Worm (Caenorhabditis elegans) whole organism, L4 larva: ENCODE data around the gene ptc-3.

Experiments used
- D1046.2 ChIP-seq: fragments of 200-800 bp; sonication (Bioruptor generic); IDR thresholded peaks from 2 replicates; pipeline ENCODE4 v1.3.6; 2022; ENCODE audit warnings: missing genetic modification characterization, missing compliant biosample characterization
- F10B5.3 ChIP-seq: sonication (generic microtip); optimal IDR thresholded peaks from 2 replicates; lab custom pipeline; 2016; ENCODE audit warnings: mild to moderate bottlenecking, missing genetic modification characterization, missing compliant biosample characterization
- F44E2.7 ChIP-seq: fragments of 200-800 bp; sonication (Bioruptor generic); IDR thresholded peaks from 2 replicates; pipeline ENCODE4 v2.1.2; 2022; ENCODE audit warnings: missing genetic modification characterization, missing compliant biosample characterization
- R02D3.7 ChIP-seq: fragments of 150-350 bp; sonication (generic microtip); optimal IDR thresholded peaks from 3 replicates; lab custom pipeline; 2014; ENCODE audit warnings: missing biosample characterization, missing genetic modification characterization
- T20F7.1 ChIP-seq: fragments of 200-800 bp; sonication (Bioruptor generic); optimal IDR thresholded peaks from 2 replicates; lab custom pipeline; 2018; ENCODE audit warnings: mild to moderate bottlenecking, missing genetic modification characterization, missing compliant biosample characterization
- T26A8.4 ChIP-seq: fragments of 200-800 bp; sonication (Bioruptor generic); IDR thresholded peaks from 2 replicates; pipeline ENCODE4 v1.3.6; 2022; ENCODE audit warnings: missing genetic modification characterization, missing compliant biosample characterization
- Y75B8A.6 ChIP-seq: fragments of 200-800 bp; sonication (Bioruptor generic); IDR thresholded peaks from 2 replicates; pipeline ENCODE4 v1.3.6; 2022; ENCODE audit warnings: missing genetic modification reagents, missing genetic modification characterization, missing compliant biosample characterization
- attf-4 ChIP-seq: sonication (generic microtip); optimal IDR thresholded peaks from 3 replicates; lab custom pipeline; 2017; ENCODE audit warnings: missing biosample characterization, missing genetic modification characterization
- ceh-28 ChIP-seq: fragments of 150-350 bp; optimal IDR thresholded peaks from 2 replicates; lab custom pipeline; 2014; ENCODE audit warnings: missing biosample characterization, missing genetic modification reagents, missing genetic modification characterization
- cey-2 ChIP-seq: sonication (generic microtip); optimal IDR thresholded peaks from 3 replicates; lab custom pipeline; 2017; ENCODE audit warnings: missing genetic modification characterization, mild to moderate bottlenecking, missing compliant biosample characterization, antibody characterized with exemption, borderline replicate concordance; ENCODE audit not compliant: insufficient read depth
- dmd-6 ChIP-seq: fragments of 200-800 bp; sonication (Bioruptor generic); IDR thresholded peaks from 2 replicates; pipeline ENCODE4 v1.3.6; 2022; ENCODE audit warnings: missing genetic modification reagents, missing genetic modification characterization, missing compliant biosample characterization
- dpl-1 ChIP-seq: fragments of 150-350 bp; optimal IDR thresholded peaks from 2 replicates; lab custom pipeline; 2014; ENCODE audit warnings: missing biosample characterization, missing genetic modification reagents, missing genetic modification characterization
- duxl-1 ChIP-seq: sonication (generic microtip); optimal IDR thresholded peaks from 2 replicates; lab custom pipeline; 2016; ENCODE audit warnings: mild to moderate bottlenecking, missing genetic modification characterization, moderate library complexity, missing compliant biosample characterization; ENCODE audit not compliant: poor library complexity
- fkh-10 ChIP-seq: fragments of 150-350 bp; optimal IDR thresholded peaks from 2 replicates; lab custom pipeline; 2014; ENCODE audit warnings: missing biosample characterization, missing genetic modification reagents, missing genetic modification characterization
- fos-1 ChIP-seq: fragments of 150-350 bp; optimal IDR thresholded peaks from 2 replicates; lab custom pipeline; 2014; ENCODE audit warnings: missing biosample characterization, missing genetic modification characterization
- hif-1 ChIP-seq, 2 experiments: sonication (generic microtip); optimal IDR thresholded peaks; 2 replicates each; lab custom pipeline; 2016 to 2017; ENCODE audit warnings: missing compliant biosample characterization in 2 of 2, missing genetic modification characterization in 2 of 2, missing genetic modification reagents in 2 of 2, missing genotype in 2 of 2, mild to moderate bottlenecking in 1 of 2
- hlh-30 ChIP-seq: sonication (generic microtip); optimal IDR thresholded peaks from 2 replicates; lab custom pipeline; 2017; ENCODE audit warnings: antibody characterized with exemption, mild to moderate bottlenecking, missing genetic modification characterization, missing compliant biosample characterization; ENCODE audit not compliant: insufficient read depth
- hmg-1.1 ChIP-seq: fragments of 200-800 bp; sonication (Bioruptor generic); IDR thresholded peaks from 2 replicates; pipeline ENCODE4 v1.3.6; 2022; ENCODE audit warnings: missing genetic modification reagents, missing genetic modification characterization, missing compliant biosample characterization
- lim-7 ChIP-seq: fragments of 200-800 bp; sonication (Bioruptor generic); IDR thresholded peaks from 2 replicates; pipeline ENCODE4 v1.3.6; 2022; ENCODE audit warnings: missing genetic modification characterization, missing compliant biosample characterization
- lin-13 ChIP-seq: fragments of 150-350 bp; optimal IDR thresholded peaks from 2 replicates; lab custom pipeline; 2014; ENCODE audit warnings: missing biosample characterization, missing genetic modification reagents, missing genetic modification characterization
- lin-15B ChIP-seq: fragments of 150-350 bp; sonication (generic microtip); optimal IDR thresholded peaks from 3 replicates; lab custom pipeline; 2014; ENCODE audit warnings: missing biosample characterization, missing genetic modification characterization
- lin-38 ChIP-seq: fragments of 200-800 bp; sonication (Bioruptor generic); IDR thresholded peaks from 2 replicates; pipeline ENCODE4 v1.3.6; 2022; ENCODE audit warnings: missing genetic modification reagents, missing genetic modification characterization, missing compliant biosample characterization
- lsy-2 ChIP-seq, 2 experiments: fragments of 150-350 bp in 1 of 2; sonication (generic microtip) in 1 of 2; optimal IDR thresholded peaks; 2 replicates each; lab custom pipeline; 2014 to 2017; ENCODE audit warnings: missing biosample characterization in 2 of 2, missing genetic modification characterization in 2 of 2
- mdt-29 ChIP-seq: fragments of 200-800 bp; sonication (Bioruptor generic); IDR thresholded peaks from 2 replicates; pipeline ENCODE4 v1.3.6; 2022; ENCODE audit warnings: missing genetic modification reagents, missing genetic modification characterization, missing compliant biosample characterization
- mes-2 ChIP-seq: sonication (generic microtip); optimal IDR thresholded peaks from 2 replicates; lab custom pipeline; 2016; ENCODE audit warnings: missing genotype, mild to moderate bottlenecking, missing genetic modification characterization, missing compliant biosample characterization; ENCODE audit not compliant: poor library complexity, severe bottlenecking
- mxl-3 ChIP-seq: fragments of 200-800 bp; sonication (Bioruptor generic); optimal IDR thresholded peaks from 2 replicates; lab custom pipeline; 2018; ENCODE audit warnings: mild to moderate bottlenecking, missing genetic modification characterization, missing compliant biosample characterization
- nhr-10 ChIP-seq: fragments of 150-350 bp; optimal IDR thresholded peaks from 2 replicates; lab custom pipeline; 2014; ENCODE audit warnings: missing biosample characterization, missing genetic modification characterization
- nhr-102 ChIP-seq: sonication (generic microtip); optimal IDR thresholded peaks from 2 replicates; lab custom pipeline; 2016; ENCODE audit warnings: mild to moderate bottlenecking, missing genetic modification characterization, moderate library complexity, missing compliant biosample characterization
- nhr-11 ChIP-seq: fragments of 150-350 bp; optimal IDR thresholded peaks from 2 replicates; lab custom pipeline; 2014; ENCODE audit warnings: missing biosample characterization, missing genetic modification characterization
- nhr-42 ChIP-seq: fragments of 200-800 bp; sonication (Bioruptor generic); IDR thresholded peaks from 2 replicates; pipeline ENCODE4 v1.3.6; 2022; ENCODE audit warnings: missing genetic modification characterization, missing compliant biosample characterization
- pha-4 ChIP-seq, 2 experiments: fragments of 150-350 bp in 1 of 2; fragments of 200-800 bp in 1 of 2; sonication (Bioruptor generic) in 1 of 2; IDR thresholded peaks in 1 of 2; optimal IDR thresholded peaks in 1 of 2; 2 replicates each; pipeline versions ENCODE4 v1.3.6 to Lab custom; 2014 to 2022; ENCODE audit warnings: missing genetic modification characterization in 2 of 2, missing genetic modification reagents in 2 of 2, missing biosample characterization in 1 of 2, missing compliant biosample characterization in 1 of 2
- php-3 ChIP-seq: fragments of 200-800 bp; sonication (Bioruptor generic); IDR thresholded peaks from 2 replicates; pipeline ENCODE4 v1.3.6; 2022; ENCODE audit warnings: missing genetic modification reagents, missing genetic modification characterization, missing compliant biosample characterization
- pqm-1 ChIP-seq: sonication (generic microtip); optimal IDR thresholded peaks from 2 replicates; lab custom pipeline; 2017; ENCODE audit warnings: missing biosample characterization, missing genetic modification characterization
- rbr-2 ChIP-seq: sonication (generic microtip); optimal IDR thresholded peaks from 2 replicates; lab custom pipeline; 2016; ENCODE audit warnings: missing genotype, missing genetic modification characterization, missing compliant biosample characterization
- set-16 ChIP-seq: fragments of 200-800 bp; sonication (Bioruptor generic); IDR thresholded peaks from 2 replicates; pipeline ENCODE4 v1.3.6; 2022; ENCODE audit warnings: missing genetic modification reagents, missing genetic modification characterization, missing compliant biosample characterization
- snpc-1.2 ChIP-seq: fragments of 200-800 bp; sonication (Bioruptor generic); IDR thresholded peaks from 2 replicates; pipeline ENCODE4 v1.3.6; 2022; ENCODE audit warnings: missing genetic modification reagents, missing genetic modification characterization, missing compliant biosample characterization
- spr-3 ChIP-seq: fragments of 200-800 bp; sonication (Bioruptor generic); optimal IDR thresholded peaks from 2 replicates; lab custom pipeline; 2018; ENCODE audit warnings: mild to moderate bottlenecking, missing genetic modification characterization, missing compliant biosample characterization
- tra-1 ChIP-seq: fragments of 200-800 bp; sonication (Bioruptor generic); IDR thresholded peaks from 2 replicates; pipeline ENCODE4 v1.3.6; 2022; ENCODE audit warnings: missing genetic modification reagents, missing genetic modification characterization, missing compliant biosample characterization
- unc-130 ChIP-seq: sonication (generic microtip); optimal IDR thresholded peaks from 2 replicates; lab custom pipeline; 2016; ENCODE audit warnings: missing genetic modification reagents, missing genetic modification characterization, missing compliant biosample characterization
- unc-62 ChIP-seq, 3 experiments: fragments of 150-350 bp in 1 of 3; sonication (generic microtip); optimal IDR thresholded peaks in 2 of 3; peaks in 1 of 3; 1 replicate in 1 of 3; 2 replicates in 2 of 3; lab custom pipeline; 2014 to 2017; ENCODE audit warnings: missing biosample characterization in 3 of 3, missing genetic modification characterization in 3 of 3, missing genetic modification reagents in 3 of 3, missing genotype in 1 of 3
- vab-7 ChIP-seq: fragments of 200-800 bp; sonication (Bioruptor generic); IDR thresholded peaks from 2 replicates; pipeline ENCODE4 v1.3.6; 2022; ENCODE audit warnings: missing genetic modification reagents, missing genetic modification characterization, missing compliant biosample characterization
- zfp-2 ChIP-seq: sonication (generic microtip); optimal IDR thresholded peaks from 2 replicates; lab custom pipeline; 2016; ENCODE audit warnings: mild to moderate bottlenecking, missing genetic modification characterization, missing compliant biosample characterization

The ptc-3 gene

DNA sequence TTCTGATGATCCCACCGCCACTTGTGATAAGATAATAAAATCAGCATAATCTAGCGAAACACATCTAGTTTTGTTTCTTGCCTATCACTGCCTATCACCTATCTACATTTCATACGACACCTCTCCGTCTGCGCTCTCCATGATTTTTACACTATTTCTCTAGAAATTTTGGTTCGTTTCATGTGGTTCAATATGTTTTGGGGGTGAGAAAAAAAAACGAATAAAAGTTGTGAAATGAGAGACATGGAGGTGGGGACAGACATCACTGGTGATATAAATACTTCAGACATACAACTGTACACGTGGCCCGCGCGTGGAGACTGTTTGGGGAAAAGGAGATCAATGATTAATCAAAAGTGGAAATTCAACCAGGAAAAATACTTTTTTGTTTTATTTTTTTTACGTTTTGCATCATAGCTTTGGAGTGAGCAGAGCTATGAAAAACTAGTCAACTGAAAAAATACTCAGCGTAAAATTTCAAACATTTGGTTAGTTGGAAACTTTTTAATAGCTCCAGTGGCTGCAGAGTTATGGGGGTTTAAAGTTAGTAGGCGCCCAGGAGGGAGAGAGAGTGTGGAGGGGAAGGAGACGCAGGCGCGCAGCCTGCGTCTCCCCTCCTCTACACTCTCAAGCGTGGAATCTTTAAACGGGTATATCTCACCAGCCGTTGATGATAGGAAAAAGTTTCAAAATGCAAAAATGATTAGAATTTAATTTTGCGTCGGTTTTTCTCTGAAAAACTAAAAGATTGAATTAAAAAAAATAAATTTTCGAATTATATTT lies 49.4 kb downstream of the ptc-3 start (continued):
- TF ChIP-seq duxl-1 (tag; lab: Kevin White, UChicago) = no peak
- TF ChIP-seq vab-7 (GFP tag; lab: Robert Waterston, UW) = no peak
- peak; percentile 82 for TF ChIP-seq pqm-1 (tag; lab: Kevin White, UChicago)
- no peak for TF ChIP-seq D1046.2 (GFP tag; lab: Robert Waterston, UW)
- TF ChIP-seq zfp-2 = no peak
- TF ChIP-seq fkh-10 (GFP tag; lab: Kevin White, UChicago) = no peak
- peak; percentile 3 for TF ChIP-seq cey-2 (tag; lab: Kevin White, UChicago)
- TF ChIP-seq F44E2.7 (GFP tag; lab: Robert Waterston, UW) = no peak
- TF ChIP-seq R02D3.7 (tag; lab: Kevin White, UChicago) = no peak
- TF ChIP-seq unc-62 (GFP tag; optimal IDR thresholded peaks at IDR 0.05 in 1 of 2; lab: Kevin White, UChicago) = peak in 1 of 2 experiments; percentile 70
- no peak for TF ChIP-seq unc-62 (tag; optimal IDR thresholded peaks at IDR 0.05; lab: Kevin White, UChicago)
- TF ChIP-seq attf-4 = no peak
- TF ChIP-seq mxl-3 (GFP tag; lab: Kevin White, UChicago) = peak; percentile 70
- TF ChIP-seq dmd-6 (GFP tag; lab: Robert Waterston, UW) = peak; percentile 68
- TF ChIP-seq fos-1 = no peak
- no peak for TF ChIP-seq nhr-42 (GFP tag; lab: Robert Waterston, UW)
- TF ChIP-seq rbr-2 = no peak
- no peak for TF ChIP-seq T20F7.1
- TF ChIP-seq mdt-29 (GFP tag; lab: Robert Waterston, UW) = no peak
- no peak for TF ChIP-seq tra-1

DNA sequence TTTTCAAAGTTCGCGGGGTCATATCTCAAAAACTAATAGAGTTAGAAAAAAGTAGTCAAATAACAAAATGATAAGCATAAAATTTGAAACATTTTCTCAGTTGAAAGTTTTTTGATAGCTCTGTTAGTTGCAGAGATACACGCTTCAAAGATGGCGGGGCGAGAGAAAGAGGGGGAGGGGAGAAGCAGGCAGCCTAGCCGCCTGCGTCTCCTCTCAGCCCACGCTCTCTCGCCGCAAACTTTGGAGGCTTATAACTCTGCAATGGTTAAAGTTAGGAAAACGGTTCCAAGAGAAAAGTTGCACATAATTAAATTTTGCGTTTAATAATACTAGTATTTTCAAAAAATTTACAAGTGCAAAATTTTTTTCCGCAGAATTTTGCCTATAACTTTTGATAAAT lies 50.6 kb downstream of the ptc-3 start:
- peak in 1 of 2 experiments; percentile 55 for TF ChIP-seq unc-62 (GFP tag; optimal IDR thresholded peaks at IDR 0.05 in 1 of 2; lab: Kevin White, UChicago)
- no peak for TF ChIP-seq unc-62 (tag; optimal IDR thresholded peaks at IDR 0.05; lab: Kevin White, UChicago)
- TF ChIP-seq F10B5.3 (tag; lab: Kevin White, UChicago) = no peak
- peak; percentile 54 for TF ChIP-seq set-16

DNA sequence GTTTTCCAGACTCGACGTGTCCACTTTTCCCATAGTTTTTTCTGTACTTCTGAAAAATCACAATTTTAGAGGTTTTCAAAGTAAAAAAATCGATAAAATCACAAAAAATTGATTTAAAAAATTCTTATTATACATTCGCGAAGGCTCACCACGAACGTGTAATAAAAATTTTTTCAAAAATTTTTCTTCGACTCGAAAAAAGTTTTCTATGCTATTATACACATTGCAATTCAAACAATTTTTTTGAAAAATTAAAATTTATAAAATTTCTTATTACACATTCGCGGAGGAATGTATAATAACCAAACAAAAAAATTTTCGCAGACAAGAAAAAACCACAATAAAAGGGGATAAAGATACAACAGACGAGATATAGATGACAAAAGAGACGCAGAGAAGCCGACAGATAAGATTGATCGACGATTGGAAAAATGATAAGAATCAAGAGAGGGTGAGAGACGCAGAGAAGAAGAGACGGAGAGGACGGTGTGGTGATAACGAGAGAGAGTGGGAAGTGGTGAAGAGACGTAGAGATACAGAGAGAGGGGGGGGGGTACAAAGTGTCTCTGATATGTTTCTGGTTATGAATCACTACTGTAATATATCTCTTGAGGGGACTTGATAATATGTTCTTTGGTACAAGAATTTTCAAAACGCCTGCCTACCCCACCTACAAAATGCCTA lies 51.7 kb downstream of the ptc-3 start, which contains the start of gene nhr-119:
TSS of gene nhr-119 (minus strand) at position 51 of the 684 bp plus-strand sequence.
- TF ChIP-seq lsy-2 (tag; optimal IDR thresholded peaks at IDR 0.05; lab: Kevin White, UChicago) (peak in 1 of 2 experiments; percentile 76), lin-15B (tag; lab: Kevin White, UChicago) (no peak), mxl-3 (GFP tag; lab: Kevin White, UChicago) (peak; percentile 89), nhr-10 (tag; lab: Kevin White, UChicago) (peak; percentile 8), mes-2 (peak; percentile 68), lim-7 (GFP tag; lab: Robert Waterston, UW) (no peak), dmd-6 (GFP tag; lab: Robert Waterston, UW) (peak; percentile 91), pha-4 (GFP tag; IDR thresholded peaks at IDR 0.05; lab: Robert Waterston, UW) (peak; percentile 65), pha-4 (tag; optimal IDR thresholded peaks at IDR 0.05; lab: Kevin White, UChicago) (no peak), cey-2 (tag; lab: Kevin White, UChicago) (peak; percentile 51), T26A8.4 (peak; percentile 74), nhr-102 (peak; percentile 85), ceh-28 (tag; lab: Kevin White, UChicago) (peak; percentile 19), nhr-11 (tag; lab: Kevin White, UChicago) (no peak), php-3 (GFP tag; lab: Robert Waterston, UW) (peak; percentile 66), snpc-1.2 (no peak), lin-13 (peak; percentile 6), dpl-1 (peak; percentile 26), hif-1 (tag; optimal IDR thresholded peaks at IDR 0.05; lab: Kevin White, UChicago) (peak in 1 of 2 experiments; percentile 14), hlh-30 (tag; lab: Kevin White, UChicago) (peak; percentile 73), unc-130 (GFP tag; lab: Kevin White, UChicago) (no peak), spr-3 (GFP tag; lab: Kevin White, UChicago) (no peak), rbr-2 (peak; percentile 12), hmg-1.1 (GFP tag; lab: Robert Waterston, UW) (peak; percentile 59), Y75B8A.6 (GFP tag; lab: Robert Waterston, UW) (no peak), lin-38 (GFP tag; lab: Robert Waterston, UW) (peak; percentile 35; the same call in 1 of the 2 replicates), attf-4 (no peak)
